Worm (Caenorhabditis elegans) whole organism, L3 larva: ENCODE results near the gene ssp-35.
A peak's percentile ranks its signal among the peaks of the same experiment; 100 is the strongest.

Experiments used
- ama-1 ChIP-seq: fragments of 150-350 bp; optimal IDR thresholded peaks from 2 replicates; lab custom pipeline; 2018
- elt-2 ChIP-seq: sonication (generic microtip); optimal IDR thresholded peaks from 2 replicates; lab custom pipeline; 2016; ENCODE audit warnings: missing genetic modification reagents, mild to moderate bottlenecking, missing genetic modification characterization, missing compliant biosample characterization
- lin-15B ChIP-seq: fragments of 150-350 bp; optimal IDR thresholded peaks from 2 replicates; lab custom pipeline; 2014; ENCODE audit warnings: missing biosample characterization, missing genetic modification characterization
- nfya-1 ChIP-seq: sonication (generic microtip); optimal IDR thresholded peaks from 2 replicates; lab custom pipeline; 2017; ENCODE audit warnings: missing genetic modification characterization, mild to moderate bottlenecking, missing compliant biosample characterization, antibody characterized with exemption, moderate library complexity; ENCODE audit not compliant: insufficient read depth
- nhr-43 ChIP-seq: sonication (generic microtip); optimal IDR thresholded peaks from 2 replicates; lab custom pipeline; 2016; ENCODE audit warnings: mild to moderate bottlenecking, missing genetic modification characterization, missing compliant biosample characterization; ENCODE audit not compliant: poor library complexity, severe bottlenecking
- nhr-76 ChIP-seq: fragments of 150-350 bp; sonication (generic microtip); optimal IDR thresholded peaks from 5 replicates; lab custom pipeline; 2014; ENCODE audit warnings: missing biosample characterization, missing genetic modification characterization
- unc-39 ChIP-seq: sonication (generic microtip); optimal IDR thresholded peaks from 4 replicates; lab custom pipeline; 2017; ENCODE audit warnings: missing biosample characterization, missing genetic modification characterization
- unc-62 ChIP-seq: fragments of 150-350 bp; sonication (generic microtip); optimal IDR thresholded peaks from 4 replicates; lab custom pipeline; 2014; ENCODE audit warnings: missing biosample characterization, missing genetic modification reagents, missing genetic modification characterization

- peak; percentile 88 for TF ChIP-seq ama-1
- TF ChIP-seq unc-39 (tag; lab: Kevin White, UChicago), result no peak
- peak; percentile 97 for TF ChIP-seq nhr-43 (tag; lab: Kevin White, UChicago)
- peak; percentile 35 for TF ChIP-seq lin-15B (tag; lab: Kevin White, UChicago)
- TF ChIP-seq unc-62 (GFP tag; lab: Kevin White, UChicago), result peak; percentile 13
- peak; percentile 70 for TF ChIP-seq nfya-1 (tag; lab: Kevin White, UChicago)
- TF ChIP-seq elt-2 (tag; lab: Kevin White, UChicago), result peak; percentile 63
- TF ChIP-seq nhr-76 (tag; lab: Kevin White, UChicago), result peak; percentile 79
These were observed 39.9 kb upstream of the ssp-35 start for ce11 chrV:12303453-12304077.
